Worm (Caenorhabditis elegans) whole organism, L3 larva: ENCODE measurements around the gene flp-18.

Experiments
- ceh-9 ChIP-seq: sonication (generic microtip); optimal IDR thresholded peaks from 2 replicates; lab custom pipeline; 2018; ENCODE audit warnings: missing biosample characterization, missing genetic modification characterization
- fkh-10 ChIP-seq: sonication (generic microtip); optimal IDR thresholded peaks from 2 replicates; lab custom pipeline; 2017; ENCODE audit warnings: missing biosample characterization, missing genetic modification reagents, missing genetic modification characterization
- nhr-11 ChIP-seq: fragments of 150-350 bp; optimal IDR thresholded peaks from 2 replicates; lab custom pipeline; 2014; ENCODE audit warnings: missing biosample characterization, missing genetic modification characterization
- nhr-237 ChIP-seq: fragments of 150-350 bp; optimal IDR thresholded peaks from 2 replicates; lab custom pipeline; 2014; ENCODE audit warnings: missing biosample characterization, missing genetic modification characterization
- pha-4 ChIP-seq: fragments of 150-350 bp; optimal IDR thresholded peaks from 2 replicates; lab custom pipeline; 2014; ENCODE audit warnings: missing biosample characterization, missing genetic modification reagents, missing genetic modification characterization
- snpc-4 ChIP-seq: fragments of 150-350 bp; optimal IDR thresholded peaks from 2 replicates; lab custom pipeline; 2014; ENCODE audit warnings: missing biosample characterization, missing genetic modification characterization
- ztf-4 ChIP-seq: fragments of 150-350 bp; optimal IDR thresholded peaks from 2 replicates; lab custom pipeline; 2014; ENCODE audit warnings: missing biosample characterization, missing genetic modification characterization

ce11 chrX:3057656-3058055 is 39.3 kb upstream of the flp-18 start:
- TF ChIP-seq fkh-10 (GFP tag; lab: Kevin White, UChicago) (no peak), pha-4 (tag; lab: Kevin White, UChicago) (no peak), ztf-4 (no peak), snpc-4 (no peak), nhr-237 (tag; lab: Kevin White, UChicago) (no peak), ceh-9 (tag; lab: Kevin White, UChicago) (no peak), nhr-11 (tag; lab: Kevin White, UChicago) (no peak)
